Worm (Caenorhabditis elegans) whole organism, late embryonic: ENCODE data around the gene fbxc-21.

Experiments
- K09A11.1 ChIP-seq: sonication (generic microtip); optimal IDR thresholded peaks from 2 replicates; lab custom pipeline; 2017; ENCODE audit warnings: antibody characterized with exemption, mild to moderate bottlenecking, missing genetic modification characterization, missing compliant biosample characterization; ENCODE audit not compliant: insufficient read depth
- dmd-4 ChIP-seq: sonication (generic microtip); optimal IDR thresholded peaks from 2 replicates; lab custom pipeline; 2016; ENCODE audit warnings: borderline replicate concordance, missing genetic modification characterization, missing compliant biosample characterization
- pax-1 ChIP-seq: fragments of 150-350 bp; optimal IDR thresholded peaks from 2 replicates; lab custom pipeline; 2014; ENCODE audit warnings: missing biosample characterization, missing genetic modification characterization

DNA sequence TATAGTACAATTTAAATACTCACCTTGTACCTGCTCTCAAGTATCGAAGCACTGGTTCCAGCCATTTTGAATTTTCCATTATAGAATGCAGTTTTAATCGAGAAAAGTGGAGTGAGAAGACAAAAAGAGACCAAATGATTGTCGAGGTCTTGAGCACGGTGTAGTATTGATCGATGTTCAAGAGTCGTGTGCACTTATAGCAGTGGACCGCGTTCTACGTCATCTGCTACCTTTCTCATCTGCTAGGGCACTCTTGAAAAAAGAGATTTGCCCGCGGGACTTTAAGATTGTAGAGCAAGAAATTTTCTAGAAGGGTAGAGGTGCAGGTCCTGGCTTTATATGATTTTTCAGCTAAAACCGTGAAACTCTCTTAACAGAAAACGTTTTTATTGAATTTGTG, at the start of gene fbxc-21:
- TF ChIP-seq K09A11.1 (tag; lab: Kevin White, UChicago): no peak
- no peak for TF ChIP-seq dmd-4 (tag; lab: Kevin White, UChicago)
- TF ChIP-seq pax-1 (tag; lab: Kevin White, UChicago): no peak
